Worm (Caenorhabditis elegans) whole organism, late embryonic: ENCODE measurements around the gene lec-2.

Experiments used
- C08G9.2 ChIP-seq: sonication (generic microtip); optimal IDR thresholded peaks from 2 replicates; lab custom pipeline; 2016; ENCODE audit warnings: mild to moderate bottlenecking, missing genetic modification characterization, moderate library complexity, missing compliant biosample characterization
- C38D4.7 ChIP-seq: fragments of 200-800 bp; sonication (Bioruptor generic); optimal IDR thresholded peaks from 2 replicates; lab custom pipeline; 2018; ENCODE audit warnings: mild to moderate bottlenecking, missing genetic modification characterization, moderate library complexity, missing compliant biosample characterization
- K02D7.2 ChIP-seq: sonication (generic microtip); optimal IDR thresholded peaks from 2 replicates; lab custom pipeline; 2017; ENCODE audit warnings: mild to moderate bottlenecking, missing genetic modification characterization, missing compliant biosample characterization
- Y22D7AL.16 ChIP-seq: sonication (generic microtip); optimal IDR thresholded peaks from 2 replicates; lab custom pipeline; 2016; ENCODE audit warnings: missing genetic modification characterization, missing compliant biosample characterization
- ahr-1 ChIP-seq: sonication (generic microtip); optimal IDR thresholded peaks from 2 replicates; lab custom pipeline; 2016; ENCODE audit warnings: missing genetic modification characterization, missing compliant biosample characterization
- ceh-18 ChIP-seq: sonication (generic microtip); optimal IDR thresholded peaks from 2 replicates; lab custom pipeline; 2016; ENCODE audit warnings: missing genetic modification characterization, missing compliant biosample characterization
- ceh-19 ChIP-seq: fragments of 200-800 bp; sonication (Bioruptor generic); optimal IDR thresholded peaks from 2 replicates; lab custom pipeline; 2018; ENCODE audit warnings: mild to moderate bottlenecking, missing genetic modification characterization, missing compliant biosample characterization
- ceh-2 ChIP-seq: sonication (generic microtip); optimal IDR thresholded peaks from 2 replicates; lab custom pipeline; 2016; ENCODE audit warnings: missing genotype, missing genetic modification characterization, missing compliant biosample characterization
- ceh-22 ChIP-seq: sonication (generic microtip); optimal IDR thresholded peaks from 2 replicates; lab custom pipeline; 2017; ENCODE audit warnings: missing biosample characterization, missing genetic modification characterization
- ceh-24 ChIP-seq: sonication (generic microtip); optimal IDR thresholded peaks from 2 replicates; lab custom pipeline; 2016; ENCODE audit warnings: mild to moderate bottlenecking, missing genetic modification characterization, missing compliant biosample characterization
- ceh-31 ChIP-seq: sonication (generic microtip); optimal IDR thresholded peaks from 2 replicates; lab custom pipeline; 2016; ENCODE audit warnings: missing genetic modification characterization, missing compliant biosample characterization
- ceh-48 ChIP-seq: sonication (generic microtip); optimal IDR thresholded peaks from 2 replicates; lab custom pipeline; 2016; ENCODE audit warnings: missing genetic modification characterization, inconsistent platforms, missing compliant biosample characterization
- ceh-6 ChIP-seq: fragments of 200-800 bp; sonication (Bioruptor generic); optimal IDR thresholded peaks from 2 replicates; lab custom pipeline; 2018; ENCODE audit warnings: mild to moderate bottlenecking, missing genetic modification characterization, missing compliant biosample characterization
- che-1 ChIP-seq: sonication (generic microtip); optimal IDR thresholded peaks from 2 replicates; lab custom pipeline; 2016; ENCODE audit warnings: mild to moderate bottlenecking, missing genetic modification characterization, missing compliant biosample characterization
- dmd-4 ChIP-seq: sonication (generic microtip); optimal IDR thresholded peaks from 2 replicates; lab custom pipeline; 2016; ENCODE audit warnings: borderline replicate concordance, missing genetic modification characterization, missing compliant biosample characterization
- elt-2 ChIP-seq: sonication (generic microtip); optimal IDR thresholded peaks from 2 replicates; lab custom pipeline; 2016; ENCODE audit warnings: missing genetic modification reagents, missing genetic modification characterization, missing compliant biosample characterization
- ets-4 ChIP-seq: sonication (generic microtip); optimal IDR thresholded peaks from 2 replicates; lab custom pipeline; 2016; ENCODE audit warnings: missing genetic modification characterization, missing compliant biosample characterization
- fax-1 ChIP-seq: sonication (generic microtip); optimal IDR thresholded peaks from 2 replicates; lab custom pipeline; 2016; ENCODE audit warnings: missing genotype, missing genetic modification characterization, missing compliant biosample characterization
- hlh-15 ChIP-seq: sonication (generic microtip); optimal IDR thresholded peaks from 2 replicates; lab custom pipeline; 2016; ENCODE audit warnings: missing genetic modification characterization, missing compliant biosample characterization
- hlh-30 ChIP-seq: sonication (generic microtip); optimal IDR thresholded peaks from 2 replicates; lab custom pipeline; 2017; ENCODE audit warnings: antibody characterized with exemption, missing genetic modification characterization, missing compliant biosample characterization; ENCODE audit not compliant: insufficient read depth
- hlh-8 ChIP-seq: sonication (generic microtip); optimal IDR thresholded peaks from 2 replicates; lab custom pipeline; 2016; ENCODE audit warnings: missing genotype, missing genetic modification characterization, missing compliant biosample characterization
- lin-11 ChIP-seq: fragments of 200-800 bp; sonication (Bioruptor generic); optimal IDR thresholded peaks from 2 replicates; lab custom pipeline; 2018; ENCODE audit warnings: mild to moderate bottlenecking, missing genetic modification characterization, missing compliant biosample characterization
- nfya-1 ChIP-seq: sonication (generic microtip); optimal IDR thresholded peaks from 2 replicates; lab custom pipeline; 2017; ENCODE audit warnings: missing genetic modification characterization, mild to moderate bottlenecking, missing compliant biosample characterization, antibody characterized with exemption, moderate library complexity
- nhr-11 ChIP-seq: fragments of 150-350 bp; optimal IDR thresholded peaks from 2 replicates; lab custom pipeline; 2014; ENCODE audit warnings: missing biosample characterization, missing genetic modification characterization
- nhr-232 ChIP-seq: sonication (generic microtip); optimal IDR thresholded peaks from 2 replicates; lab custom pipeline; 2016; ENCODE audit warnings: missing genetic modification characterization, missing compliant biosample characterization
- npax-4 ChIP-seq: sonication (generic microtip); optimal IDR thresholded peaks from 2 replicates; lab custom pipeline; 2016; ENCODE audit warnings: missing genetic modification characterization, missing compliant biosample characterization
- odd-2 ChIP-seq: sonication (generic microtip); optimal IDR thresholded peaks from 2 replicates; lab custom pipeline; 2017; ENCODE audit warnings: antibody characterized with exemption, mild to moderate bottlenecking, missing genetic modification characterization, missing compliant biosample characterization
- pax-1 ChIP-seq: fragments of 150-350 bp; optimal IDR thresholded peaks from 2 replicates; lab custom pipeline; 2014; ENCODE audit warnings: missing biosample characterization, missing genetic modification characterization
- pros-1 ChIP-seq: fragments of 150-350 bp; optimal IDR thresholded peaks from 2 replicates; lab custom pipeline; 2014; ENCODE audit warnings: missing biosample characterization, missing genetic modification reagents, missing genetic modification characterization
- sox-4 ChIP-seq: sonication (generic microtip); optimal IDR thresholded peaks from 2 replicates; lab custom pipeline; 2017; ENCODE audit warnings: mild to moderate bottlenecking, missing genetic modification characterization, inconsistent platforms, missing compliant biosample characterization
- syd-9 ChIP-seq: sonication (generic microtip); optimal IDR thresholded peaks from 2 replicates; lab custom pipeline; 2016; ENCODE audit warnings: mild to moderate bottlenecking, missing genetic modification characterization, moderate library complexity, missing compliant biosample characterization
- tbx-2 ChIP-seq: sonication (generic microtip); optimal IDR thresholded peaks from 2 replicates; lab custom pipeline; 2016; ENCODE audit warnings: missing genetic modification characterization, missing compliant biosample characterization
- tbx-7 ChIP-seq: sonication (generic microtip); optimal IDR thresholded peaks from 2 replicates; lab custom pipeline; 2016; ENCODE audit warnings: missing genotype, missing genetic modification characterization, missing compliant biosample characterization
- unc-42 ChIP-seq: sonication (generic microtip); optimal IDR thresholded peaks from 2 replicates; lab custom pipeline; 2016; ENCODE audit warnings: missing genotype, missing genetic modification characterization, missing compliant biosample characterization
- unc-55 ChIP-seq: sonication (generic microtip); optimal IDR thresholded peaks from 2 replicates; lab custom pipeline; 2017; ENCODE audit warnings: missing biosample characterization, missing genetic modification reagents, missing genetic modification characterization

The lec-2 gene

ce11 chrII:9974967-9975366 lies 41.0 kb downstream of the lec-2 start, which contains the start of gene aakg-5 (continued):
- TF ChIP-seq unc-55: peak; percentile 22
- TF ChIP-seq ceh-24: no peak
- TF ChIP-seq hlh-8 (tag; lab: Kevin White, UChicago): no peak
- no peak for TF ChIP-seq ceh-6 (GFP tag; lab: Kevin White, UChicago)
- TF ChIP-seq npax-4 (tag; lab: Kevin White, UChicago): no peak
- peak; percentile 25 for TF ChIP-seq nfya-1 (tag; lab: Kevin White, UChicago)
- no peak for TF ChIP-seq pros-1 (tag; lab: Kevin White, UChicago)
- TF ChIP-seq syd-9 (tag; lab: Kevin White, UChicago): no peak
- no peak for TF ChIP-seq dmd-4 (tag; lab: Kevin White, UChicago)
- no peak for TF ChIP-seq hlh-30 (tag; lab: Kevin White, UChicago)
- no peak for TF ChIP-seq odd-2 (tag; lab: Kevin White, UChicago)
- TF ChIP-seq nhr-11 (tag; lab: Kevin White, UChicago): no peak
- TF ChIP-seq, all 69 proteins: peak for 5

- TF ChIP-seq K02D7.2 (no peak), hlh-15 (no peak), npax-4 (tag; lab: Kevin White, UChicago) (no peak), Y22D7AL.16 (tag; lab: Kevin White, UChicago) (no peak), elt-2 (tag; lab: Kevin White, UChicago) (peak; percentile 65), che-1 (tag; lab: Kevin White, UChicago) (no peak), ceh-22 (tag; lab: Kevin White, UChicago) (no peak), sox-4 (tag; lab: Kevin White, UChicago) (no peak)
These were observed 41.8 kb downstream of the lec-2 start for ce11 chrII:9974210-9974609.

ce11 chrII:9970438-9971092 lies 45.4 kb downstream of the lec-2 start, which contains the start of gene R53.5:
TSS of gene R53.5 (minus strand) at chrII:9970488.
- TF ChIP-seq Y22D7AL.16 (tag; lab: Kevin White, UChicago) (no peak), ceh-6 (GFP tag; lab: Kevin White, UChicago) (no peak), ceh-48 (tag; lab: Kevin White, UChicago) (no peak), fax-1 (tag; lab: Kevin White, UChicago) (no peak), ceh-19 (GFP tag; lab: Kevin White, UChicago) (no peak), dmd-4 (tag; lab: Kevin White, UChicago) (no peak), lin-11 (tag; lab: Kevin White, UChicago) (no peak), C38D4.7 (no peak), nhr-232 (no peak), tbx-2 (tag; lab: Kevin White, UChicago) (no peak)

- TF ChIP-seq tbx-7 (tag; lab: Kevin White, UChicago) (peak; percentile 50), unc-42 (tag; lab: Kevin White, UChicago) (peak; percentile 25), ahr-1 (tag; lab: Kevin White, UChicago) (peak; percentile 21), ceh-31 (peak; percentile 86), ets-4 (tag; lab: Kevin White, UChicago) (peak; percentile 69), C08G9.2 (tag; lab: Kevin White, UChicago) (peak; percentile 74), C38D4.7 (no peak), pax-1 (tag; lab: Kevin White, UChicago) (no peak), ceh-18 (tag; lab: Kevin White, UChicago) (no peak), tbx-2 (tag; lab: Kevin White, UChicago) (peak; percentile 83), hlh-8 (tag; lab: Kevin White, UChicago) (peak; percentile 43), ceh-2 (tag; lab: Kevin White, UChicago) (peak; percentile 75), elt-2 (tag; lab: Kevin White, UChicago) (peak; percentile 20)
- TF ChIP-seq, all 69 proteins: peak for 10
These were observed 47.8 kb downstream of the lec-2 start, which contains the start of the genes R53.4 and psf-1 for ce11 chrII:9967999-9968706. TSS of gene R53.4 (minus strand) at chrII:9968049. TSS of gene psf-1 (plus strand) at chrII:9968673.
